Worm (Caenorhabditis elegans) whole organism, L4 larva: ENCODE results near the gene C55A1.11.

Source experiments
- D1046.2 ChIP-seq: fragments of 200-800 bp; sonication (Bioruptor generic); IDR thresholded peaks from 2 replicates; pipeline ENCODE4 v1.3.6; 2022; ENCODE audit warnings: missing genetic modification characterization, missing compliant biosample characterization
- F49E8.2 ChIP-seq: sonication (generic microtip); optimal IDR thresholded peaks from 2 replicates; lab custom pipeline; 2016; ENCODE audit warnings: missing compliant biosample characterization, mild to moderate bottlenecking, missing genetic modification characterization, borderline replicate concordance
- T20F7.1 ChIP-seq: fragments of 200-800 bp; sonication (Bioruptor generic); optimal IDR thresholded peaks from 2 replicates; lab custom pipeline; 2018; ENCODE audit warnings: mild to moderate bottlenecking, missing genetic modification characterization, missing compliant biosample characterization
- T26A8.4 ChIP-seq: fragments of 200-800 bp; sonication (Bioruptor generic); IDR thresholded peaks from 2 replicates; pipeline ENCODE4 v1.3.6; 2022; ENCODE audit warnings: missing genetic modification characterization, missing compliant biosample characterization
- Y48G9A.11 ChIP-seq: fragments of 200-800 bp; sonication (Bioruptor generic); IDR thresholded peaks from 2 replicates; pipeline ENCODE4 v1.3.6; 2022; ENCODE audit warnings: missing genetic modification reagents, missing genetic modification characterization, missing compliant biosample characterization
- aha-1 ChIP-seq: fragments of 150-350 bp; peaks from one replicate; lab custom pipeline; 2014; ENCODE audit warnings: missing biosample characterization, missing genetic modification characterization
- ama-1 ChIP-seq: fragments of 150-350 bp; optimal IDR thresholded peaks from 2 replicates; lab custom pipeline; 2014; ENCODE audit warnings: inconsistent platforms, mixed read lengths
- ceh-44 ChIP-seq: fragments of 200-800 bp; sonication (Bioruptor generic); IDR thresholded peaks from 2 replicates; pipeline ENCODE4 v1.3.6; 2022; ENCODE audit warnings: missing genetic modification reagents, missing genetic modification characterization, missing compliant biosample characterization
- ceh-62 ChIP-seq: sonication (generic microtip); optimal IDR thresholded peaks from 2 replicates; lab custom pipeline; 2017; ENCODE audit warnings: missing biosample characterization, missing genetic modification characterization
- daf-12 ChIP-seq: fragments of 150-350 bp; optimal IDR thresholded peaks from 2 replicates; lab custom pipeline; 2014; ENCODE audit warnings: missing biosample characterization, missing genetic modification reagents, missing genetic modification characterization
- daf-19 ChIP-seq: fragments of 200-800 bp; sonication (Bioruptor generic); conservative IDR thresholded peaks from 2 replicates; pipeline ENCODE4 v1.3.6; 2022; ENCODE audit warnings: missing genetic modification characterization, missing compliant biosample characterization
- dmd-6 ChIP-seq: fragments of 200-800 bp; sonication (Bioruptor generic); IDR thresholded peaks from 2 replicates; pipeline ENCODE4 v1.3.6; 2022; ENCODE audit warnings: missing genetic modification reagents, missing genetic modification characterization, missing compliant biosample characterization
- egl-43 ChIP-seq: fragments of 200-800 bp; sonication (Bioruptor generic); IDR thresholded peaks from 2 replicates; pipeline ENCODE4 v1.3.6; 2022; ENCODE audit warnings: missing genetic modification reagents, missing genetic modification characterization, missing compliant biosample characterization
- hlh-11 ChIP-seq: fragments of 200-800 bp; sonication (Bioruptor generic); optimal IDR thresholded peaks from 2 replicates; lab custom pipeline; 2018; ENCODE audit warnings: mild to moderate bottlenecking, missing genetic modification characterization, missing compliant biosample characterization
- hlh-30 ChIP-seq: sonication (generic microtip); optimal IDR thresholded peaks from 2 replicates; lab custom pipeline; 2017; ENCODE audit warnings: antibody characterized with exemption, mild to moderate bottlenecking, missing genetic modification characterization, missing compliant biosample characterization; ENCODE audit not compliant: insufficient read depth
- hmg-1.1 ChIP-seq: fragments of 200-800 bp; sonication (Bioruptor generic); IDR thresholded peaks from 2 replicates; pipeline ENCODE4 v1.3.6; 2022; ENCODE audit warnings: missing genetic modification reagents, missing genetic modification characterization, missing compliant biosample characterization
- lim-7 ChIP-seq: fragments of 200-800 bp; sonication (Bioruptor generic); IDR thresholded peaks from 2 replicates; pipeline ENCODE4 v1.3.6; 2022; ENCODE audit warnings: missing genetic modification characterization, missing compliant biosample characterization
- lin-29 ChIP-seq: fragments of 200-800 bp; sonication (Bioruptor generic); IDR thresholded peaks from 2 replicates; pipeline ENCODE4 v1.3.6; 2022; ENCODE audit warnings: missing genetic modification reagents, missing genetic modification characterization, missing compliant biosample characterization
- lir-3 ChIP-seq: sonication (generic microtip); optimal IDR thresholded peaks from 2 replicates; lab custom pipeline; 2016; ENCODE audit warnings: mild to moderate bottlenecking, missing genetic modification characterization, missing compliant biosample characterization
- mdl-1 ChIP-seq, 2 experiments: fragments of 150-350 bp in 1 of 2; sonication (generic microtip) in 1 of 2; optimal IDR thresholded peaks; 2 replicates each; lab custom pipeline; 2014 to 2017; ENCODE audit warnings: missing biosample characterization in 2 of 2, missing genetic modification characterization in 2 of 2
- mdt-29 ChIP-seq: fragments of 200-800 bp; sonication (Bioruptor generic); IDR thresholded peaks from 2 replicates; pipeline ENCODE4 v1.3.6; 2022; ENCODE audit warnings: missing genetic modification reagents, missing genetic modification characterization, missing compliant biosample characterization
- mep-1 ChIP-seq: fragments of 150-350 bp; sonication (generic microtip); optimal IDR thresholded peaks from 3 replicates; lab custom pipeline; 2014; ENCODE audit warnings: missing biosample characterization, missing genetic modification characterization
- mes-2 ChIP-seq: sonication (generic microtip); optimal IDR thresholded peaks from 2 replicates; lab custom pipeline; 2016; ENCODE audit warnings: missing genotype, mild to moderate bottlenecking, missing genetic modification characterization, missing compliant biosample characterization; ENCODE audit not compliant: poor library complexity, severe bottlenecking
- nhr-10 ChIP-seq: fragments of 150-350 bp; optimal IDR thresholded peaks from 2 replicates; lab custom pipeline; 2014; ENCODE audit warnings: missing biosample characterization, missing genetic modification characterization
- nhr-11 ChIP-seq: fragments of 150-350 bp; optimal IDR thresholded peaks from 2 replicates; lab custom pipeline; 2014; ENCODE audit warnings: missing biosample characterization, missing genetic modification characterization
- nhr-25 ChIP-seq: sonication (generic microtip); optimal IDR thresholded peaks from 2 replicates; lab custom pipeline; 2017; ENCODE audit warnings: missing genetic modification characterization, mild to moderate bottlenecking, missing compliant biosample characterization, antibody characterized with exemption, moderate library complexity, borderline replicate concordance; ENCODE audit not compliant: insufficient read depth
- nhr-28 ChIP-seq: fragments of 150-350 bp; optimal IDR thresholded peaks from 2 replicates; lab custom pipeline; 2014; ENCODE audit warnings: missing biosample characterization, missing genetic modification characterization
- nhr-41 ChIP-seq: fragments of 200-800 bp; sonication (Bioruptor generic); IDR thresholded peaks from 2 replicates; pipeline ENCODE4 v1.3.6; 2022; ENCODE audit warnings: missing genetic modification reagents, missing genetic modification characterization, missing compliant biosample characterization
- pha-4 ChIP-seq, 2 experiments: fragments of 150-350 bp in 1 of 2; fragments of 200-800 bp in 1 of 2; sonication (Bioruptor generic) in 1 of 2; IDR thresholded peaks in 1 of 2; optimal IDR thresholded peaks in 1 of 2; 2 replicates each; pipeline versions ENCODE4 v1.3.6 to Lab custom; 2014 to 2022; ENCODE audit warnings: missing genetic modification characterization in 2 of 2, missing genetic modification reagents in 2 of 2, missing biosample characterization in 1 of 2, missing compliant biosample characterization in 1 of 2
- pqm-1 ChIP-seq: sonication (generic microtip); optimal IDR thresholded peaks from 2 replicates; lab custom pipeline; 2017; ENCODE audit warnings: missing biosample characterization, missing genetic modification characterization
- snpc-1.2 ChIP-seq: fragments of 200-800 bp; sonication (Bioruptor generic); IDR thresholded peaks from 2 replicates; pipeline ENCODE4 v1.3.6; 2022; ENCODE audit warnings: missing genetic modification reagents, missing genetic modification characterization, missing compliant biosample characterization
- snpc-4 ChIP-seq: fragments of 150-350 bp; optimal IDR thresholded peaks from 2 replicates; lab custom pipeline; 2014; ENCODE audit warnings: missing biosample characterization, missing genetic modification characterization
- spr-3 ChIP-seq: fragments of 200-800 bp; sonication (Bioruptor generic); optimal IDR thresholded peaks from 2 replicates; lab custom pipeline; 2018; ENCODE audit warnings: mild to moderate bottlenecking, missing genetic modification characterization, missing compliant biosample characterization
- tag-97 ChIP-seq: fragments of 200-800 bp; sonication (Bioruptor generic); IDR thresholded peaks from 2 replicates; pipeline ENCODE4 v1.3.6; 2022; ENCODE audit warnings: missing genetic modification characterization, missing compliant biosample characterization
- tra-1 ChIP-seq: fragments of 200-800 bp; sonication (Bioruptor generic); IDR thresholded peaks from 2 replicates; pipeline ENCODE4 v1.3.6; 2022; ENCODE audit warnings: missing genetic modification reagents, missing genetic modification characterization, missing compliant biosample characterization
- unc-62 ChIP-seq, 3 experiments: fragments of 150-350 bp in 1 of 3; sonication (generic microtip); optimal IDR thresholded peaks in 2 of 3; peaks in 1 of 3; 1 replicate in 1 of 3; 2 replicates in 2 of 3; lab custom pipeline; 2014 to 2017; ENCODE audit warnings: missing biosample characterization in 3 of 3, missing genetic modification characterization in 3 of 3, missing genetic modification reagents in 3 of 3, missing genotype in 1 of 3
- zfp-3 ChIP-seq: fragments of 200-800 bp; sonication (Bioruptor generic); conservative IDR thresholded peaks from 2 replicates; pipeline ENCODE4 v1.3.6; 2022; ENCODE audit warnings: missing genetic modification reagents, missing genetic modification characterization, missing compliant biosample characterization
- ztf-11 ChIP-seq: fragments of 150-350 bp; optimal IDR thresholded peaks from 2 replicates; lab custom pipeline; 2014; ENCODE audit warnings: missing biosample characterization, missing genetic modification characterization

Gene C55A1.11

ce11 chrV:15650167-15650566 is 24.5 kb downstream of the C55A1.11 start, which contains the start of gene sru-42:
Gene sru-42, plus strand, starts transcription at chrV:15650467.
- TF ChIP-seq hlh-30 = no peak
- TF ChIP-seq Y48G9A.11 (GFP tag; lab: Robert Waterston, UW) = no peak
- no peak for TF ChIP-seq snpc-4 (tag; lab: Kevin White, UChicago)
- TF ChIP-seq T20F7.1 (GFP tag; lab: Kevin White, UChicago) = no peak

DNA sequence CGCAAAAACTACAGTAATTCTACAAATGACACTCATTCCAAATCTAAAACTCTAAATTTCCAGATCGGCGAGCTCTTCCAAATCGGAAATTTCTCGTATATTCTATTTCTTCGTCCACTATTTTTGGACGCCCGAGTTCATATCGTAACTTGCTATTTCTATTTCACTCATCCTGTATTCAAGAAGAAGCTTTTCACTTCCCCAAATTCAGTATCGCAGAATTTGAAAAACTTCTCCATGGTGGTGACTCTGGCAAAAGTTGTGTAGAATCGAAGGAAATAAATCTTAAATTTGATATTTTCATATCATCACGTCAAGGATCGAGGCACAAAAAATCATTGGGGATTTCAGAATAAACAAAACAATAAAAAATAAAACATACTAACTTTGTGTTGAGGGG is 26.5 kb downstream of the C55A1.11 start:
- TF ChIP-seq daf-12 (tag; lab: Kevin White, UChicago) = no peak
- no peak for TF ChIP-seq ztf-11 (tag; lab: Kevin White, UChicago)
- TF ChIP-seq egl-43 (GFP tag; lab: Robert Waterston, UW) = 0 out of 2 replicates have a peak, but pooled peaks have one; percentile 44
- 0 out of 2 replicates have a peak, but pooled peaks have one; percentile 0 for TF ChIP-seq T26A8.4 (GFP tag; lab: Robert Waterston, UW)
- no peak for TF ChIP-seq tag-97
- TF ChIP-seq spr-3 (GFP tag; lab: Kevin White, UChicago) = no peak
- 0 out of 2 replicates have a peak, but pooled peaks have one; percentile 47 for TF ChIP-seq snpc-1.2 (GFP tag; lab: Robert Waterston, UW)
- peak; percentile 87 for TF ChIP-seq ama-1 (lab: Kevin White, UChicago)
- TF ChIP-seq daf-19 (GFP tag; lab: Robert Waterston, UW) = no peak
- TF ChIP-seq lim-7 = 0 out of 2 replicates have a peak, but pooled peaks have one; percentile 34
- no peak for TF ChIP-seq lir-3 (tag; lab: Kevin White, UChicago)
- no peak for TF ChIP-seq mdt-29 (GFP tag; lab: Robert Waterston, UW)

- TF ChIP-seq D1046.2 (GFP tag; lab: Robert Waterston, UW) (0 out of 2 replicates have a peak, but pooled peaks have one; percentile 16), lin-29 (no peak)
These were observed 28.5 kb downstream of the C55A1.11 start, which contains the start of gene F53E4.2 for ce11 chrV:15654124-15654523. Gene F53E4.2, plus strand, starts transcription at chrV:15654424.

DNA sequence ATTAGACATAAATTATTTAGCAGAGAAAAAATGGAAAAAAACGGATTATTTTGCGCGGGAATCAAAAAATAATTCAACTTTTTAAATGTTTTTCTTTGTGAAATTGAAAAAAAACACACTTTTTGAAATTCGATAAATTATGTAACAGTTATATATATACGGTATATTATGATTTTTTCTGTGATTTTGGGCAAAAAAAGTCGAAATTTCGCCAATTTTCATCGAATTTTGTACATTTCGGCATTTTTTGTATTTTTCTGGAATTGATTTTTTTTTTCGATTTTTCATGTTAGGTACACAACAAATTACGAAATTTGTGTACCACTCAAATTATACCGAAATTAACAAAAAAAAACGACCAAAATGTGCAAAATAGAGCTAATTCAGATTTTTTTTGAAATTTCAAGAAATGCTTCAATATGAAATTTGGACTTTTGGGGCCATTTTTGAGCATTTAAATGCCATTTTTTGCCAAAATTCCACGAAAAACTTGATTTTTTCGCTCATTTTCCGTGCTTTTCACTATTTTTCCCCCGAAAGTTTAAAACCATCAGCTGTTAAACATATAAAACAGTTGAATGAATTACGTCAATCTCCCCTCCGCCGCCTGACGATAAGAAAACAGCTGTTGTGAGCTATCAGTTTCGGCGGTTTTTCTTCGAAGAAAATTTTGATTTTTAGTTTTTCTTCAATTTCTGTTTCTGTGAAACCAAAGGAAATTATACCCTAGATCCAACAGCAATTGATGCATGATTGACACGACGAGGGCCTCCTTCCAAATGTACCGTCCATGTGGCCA is 32.8 kb downstream of the C55A1.11 start:
- TF ChIP-seq hlh-11 (peak; percentile 49), nhr-11 (peak; percentile 4), hmg-1.1 (GFP tag; lab: Robert Waterston, UW) (no peak), aha-1 (tag; lab: Kevin White, UChicago) (peak; percentile 98), F49E8.2 (tag; lab: Kevin White, UChicago) (no peak), dmd-6 (GFP tag; lab: Robert Waterston, UW) (peak; percentile 49)

ce11 chrV:15661003-15661402 is 35.3 kb downstream of the C55A1.11 start:
- TF ChIP-seq nhr-41 (GFP tag; lab: Robert Waterston, UW) = 0 out of 2 replicates have a peak, but pooled peaks have one; percentile 6
- TF ChIP-seq mep-1 (tag; lab: Kevin White, UChicago) = peak; percentile 44
- no peak for TF ChIP-seq pqm-1 (tag; lab: Kevin White, UChicago)
- TF ChIP-seq mdl-1 (tag; optimal IDR thresholded peaks at IDR 0.05; lab: Kevin White, UChicago) = no peak
- TF ChIP-seq egl-43 (GFP tag; lab: Robert Waterston, UW) = no peak
- no peak for TF ChIP-seq pha-4 (GFP tag; IDR thresholded peaks at IDR 0.05; lab: Robert Waterston, UW)
- TF ChIP-seq pha-4 (tag; optimal IDR thresholded peaks at IDR 0.05; lab: Kevin White, UChicago) = no peak
- TF ChIP-seq unc-62 (GFP tag; optimal IDR thresholded peaks at IDR 0.05 in 1 of 2; lab: Kevin White, UChicago) = peak in 1 of 2 experiments; percentile 97
- no peak for TF ChIP-seq unc-62 (tag; optimal IDR thresholded peaks at IDR 0.05; lab: Kevin White, UChicago)
- no peak for TF ChIP-seq ceh-44 (GFP tag; lab: Robert Waterston, UW)
- TF ChIP-seq nhr-11 = no peak
- no peak for TF ChIP-seq zfp-3 (GFP tag; lab: Robert Waterston, UW)
- TF ChIP-seq nhr-28 (tag; lab: Kevin White, UChicago) = peak; percentile 20
- no peak for TF ChIP-seq nhr-10
- TF ChIP-seq ceh-62 (tag; lab: Kevin White, UChicago) = no peak
- TF ChIP-seq nhr-25 (tag; lab: Kevin White, UChicago) = peak; percentile 94
- peak; percentile 55 for TF ChIP-seq hlh-30
- TF ChIP-seq tra-1 = 0 out of 2 replicates have a peak, but pooled peaks have one; percentile 7
- peak; percentile 10 for TF ChIP-seq hlh-11
- no peak for TF ChIP-seq mes-2
- TF ChIP-seq spr-3 (GFP tag; lab: Kevin White, UChicago) = no peak
